Fruit fly (Drosophila melanogaster) Kc167 (cell line): ENCODE measurements around the gene CG10559.

Experiments used
- insv ChIP-seq: fragments of >200 bp; optimal IDR thresholded peaks from 3 replicates; lab custom pipeline; 2018; ENCODE audit warnings: missing external identifiers
- psq ChIP-seq: fragments of >200 bp; optimal IDR thresholded peaks from 2 replicates; lab custom pipeline; 2017; ENCODE audit warnings: missing external identifiers

DNA sequence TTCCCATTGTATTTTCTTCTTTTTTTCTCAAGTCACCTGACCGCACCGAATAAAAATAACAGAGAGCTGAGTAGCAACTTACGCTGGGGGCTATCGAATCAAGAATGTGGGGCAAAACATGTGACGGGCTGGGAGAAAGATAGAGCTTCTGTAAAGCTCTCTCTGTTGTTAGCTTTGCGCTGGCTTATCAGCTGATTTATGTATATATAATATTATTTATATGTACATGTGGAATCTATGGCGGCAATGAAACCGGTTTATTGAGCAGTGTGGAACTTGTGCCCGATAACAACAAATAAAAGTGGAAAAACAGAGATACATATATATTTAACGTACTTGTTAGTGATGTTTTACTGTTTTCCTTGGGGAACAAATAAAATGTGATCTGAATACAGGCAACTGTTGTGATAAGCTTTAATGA is 23.0 kb downstream of the CG10559 start, which contains the start of gene CG31098:
- TF ChIP-seq insv (no peak), psq (lab: Kevin White, UChicago) (no peak)
